Worm (Caenorhabditis elegans) whole organism, young adult: ENCODE data around the gene srz-56.
"Not testable (repeated sequence)": the region's sequence is repeated elsewhere in the genome, so short reads cannot be mapped to it uniquely, and the experiment has no call there.

Experiments
- F39B2.1 ChIP-seq: fragments of 200-800 bp; sonication (Bioruptor generic); IDR thresholded peaks from 2 replicates; pipeline ENCODE4 v1.3.6; 2022; ENCODE audit warnings: missing genetic modification reagents, missing genetic modification characterization, missing compliant biosample characterization
- Y95B8A.8 ChIP-seq: fragments of 200-800 bp; sonication (Bioruptor generic); IDR thresholded peaks from 2 replicates; pipeline ENCODE4 v1.3.6; 2022; ENCODE audit warnings: missing genetic modification reagents, missing genetic modification characterization, missing compliant biosample characterization
- ama-1 ChIP-seq, 3 experiments: fragments of 150-350 bp in 1 of 3; sonication (generic microtip) in 2 of 3; optimal IDR thresholded peaks; 2 replicates each; lab custom pipeline; 2014 to 2018; ENCODE audit warnings: missing biosample characterization in 2 of 3, missing genetic modification characterization in 2 of 3, missing genetic modification reagents in 2 of 3
- lir-1 ChIP-seq: fragments of 200-800 bp; sonication (Bioruptor generic); conservative IDR thresholded peaks from 2 replicates; pipeline ENCODE4 v1.3.6; 2022; ENCODE audit warnings: missing genetic modification reagents, missing genetic modification characterization, missing compliant biosample characterization
- mel-28 ChIP-seq: sonication (generic microtip); optimal IDR thresholded peaks from 2 replicates; lab custom pipeline; 2016; ENCODE audit warnings: borderline replicate concordance, mild to moderate bottlenecking, missing genetic modification characterization, missing compliant biosample characterization
- mes-4 ChIP-seq: sonication (generic microtip); optimal IDR thresholded peaks from 2 replicates; lab custom pipeline; 2016; ENCODE audit warnings: missing genotype, missing genetic modification characterization, missing compliant biosample characterization
- nhr-90 ChIP-seq: sonication (generic microtip); optimal IDR thresholded peaks from 2 replicates; lab custom pipeline; 2016; ENCODE audit warnings: missing genotype, mild to moderate bottlenecking, missing genetic modification characterization, missing compliant biosample characterization

- not testable (repeated sequence) for TF ChIP-seq Y95B8A.8 (GFP tag; lab: Robert Waterston, UW); nhr-90; ama-1 (optimal IDR thresholded peaks at IDR 0.05; lab: Kevin White, UChicago); ama-1 (GFP tag; optimal IDR thresholded peaks at IDR 0.05; lab: Kevin White, UChicago); F39B2.1 (GFP tag; lab: Robert Waterston, UW); mel-28 (tag; lab: Kevin White, UChicago); lir-1; mes-4 (tag; lab: Kevin White, UChicago)
Observed at ce11 chrIII:2290222-2290938, 49.8 kb downstream of the srz-56 start.
